Worm (Caenorhabditis elegans) whole organism, late embryonic: Measurements from ENCODE around the gene rpl-37.

ENCODE experiments used
- C38D4.7 ChIP-seq: fragments of 200-800 bp; sonication (Bioruptor generic); optimal IDR thresholded peaks from 2 replicates; lab custom pipeline; 2018; ENCODE audit warnings: mild to moderate bottlenecking, missing genetic modification characterization, moderate library complexity, missing compliant biosample characterization
- K09A11.1 ChIP-seq: sonication (generic microtip); optimal IDR thresholded peaks from 2 replicates; lab custom pipeline; 2017; ENCODE audit warnings: antibody characterized with exemption, mild to moderate bottlenecking, missing genetic modification characterization, missing compliant biosample characterization; ENCODE audit not compliant: insufficient read depth
- Y22D7AL.16 ChIP-seq: sonication (generic microtip); optimal IDR thresholded peaks from 2 replicates; lab custom pipeline; 2016; ENCODE audit warnings: missing genetic modification characterization, missing compliant biosample characterization
- ahr-1 ChIP-seq: sonication (generic microtip); optimal IDR thresholded peaks from 2 replicates; lab custom pipeline; 2016; ENCODE audit warnings: missing genetic modification characterization, missing compliant biosample characterization
- ceh-18 ChIP-seq: sonication (generic microtip); optimal IDR thresholded peaks from 2 replicates; lab custom pipeline; 2016; ENCODE audit warnings: missing genetic modification characterization, missing compliant biosample characterization
- ceh-2 ChIP-seq: sonication (generic microtip); optimal IDR thresholded peaks from 2 replicates; lab custom pipeline; 2016; ENCODE audit warnings: missing genotype, missing genetic modification characterization, missing compliant biosample characterization
- ceh-22 ChIP-seq: sonication (generic microtip); optimal IDR thresholded peaks from 2 replicates; lab custom pipeline; 2017; ENCODE audit warnings: missing biosample characterization, missing genetic modification characterization
- ceh-24 ChIP-seq: sonication (generic microtip); optimal IDR thresholded peaks from 2 replicates; lab custom pipeline; 2016; ENCODE audit warnings: mild to moderate bottlenecking, missing genetic modification characterization, missing compliant biosample characterization
- ceh-30 ChIP-seq: fragments of 150-350 bp; optimal IDR thresholded peaks from 2 replicates; lab custom pipeline; 2014; ENCODE audit warnings: missing biosample characterization, missing genetic modification characterization
- ceh-45 ChIP-seq: fragments of 200-800 bp; sonication (Bioruptor generic); IDR thresholded peaks from 2 replicates; pipeline ENCODE4 v1.3.6; 2022; ENCODE audit warnings: missing genetic modification reagents, missing genetic modification characterization, missing compliant biosample characterization
- ceh-48 ChIP-seq: sonication (generic microtip); optimal IDR thresholded peaks from 2 replicates; lab custom pipeline; 2016; ENCODE audit warnings: missing genetic modification characterization, inconsistent platforms, missing compliant biosample characterization
- ceh-6 ChIP-seq: fragments of 200-800 bp; sonication (Bioruptor generic); optimal IDR thresholded peaks from 2 replicates; lab custom pipeline; 2018; ENCODE audit warnings: mild to moderate bottlenecking, missing genetic modification characterization, missing compliant biosample characterization
- ceh-9 ChIP-seq: sonication (generic microtip); optimal IDR thresholded peaks from 2 replicates; lab custom pipeline; 2016; ENCODE audit warnings: mild to moderate bottlenecking, missing genetic modification characterization, inconsistent platforms, missing compliant biosample characterization
- dmd-4 ChIP-seq: sonication (generic microtip); optimal IDR thresholded peaks from 2 replicates; lab custom pipeline; 2016; ENCODE audit warnings: borderline replicate concordance, missing genetic modification characterization, missing compliant biosample characterization
- dve-1 ChIP-seq: sonication (generic microtip); optimal IDR thresholded peaks from 2 replicates; lab custom pipeline; 2017; ENCODE audit warnings: antibody characterized with exemption, mild to moderate bottlenecking, missing genetic modification characterization, missing compliant biosample characterization
- elt-2 ChIP-seq: sonication (generic microtip); optimal IDR thresholded peaks from 2 replicates; lab custom pipeline; 2016; ENCODE audit warnings: missing genetic modification reagents, missing genetic modification characterization, missing compliant biosample characterization
- elt-4 ChIP-seq: sonication (generic microtip); optimal IDR thresholded peaks from 2 replicates; lab custom pipeline; 2016; ENCODE audit warnings: missing genetic modification characterization, missing compliant biosample characterization
- ets-4 ChIP-seq: sonication (generic microtip); optimal IDR thresholded peaks from 2 replicates; lab custom pipeline; 2016; ENCODE audit warnings: missing genetic modification characterization, missing compliant biosample characterization
- fkh-10 ChIP-seq: fragments of 150-350 bp; optimal IDR thresholded peaks from 2 replicates; lab custom pipeline; 2014; ENCODE audit warnings: missing biosample characterization, missing genetic modification reagents, missing genetic modification characterization
- fkh-6 ChIP-seq: sonication (generic microtip); optimal IDR thresholded peaks from 2 replicates; lab custom pipeline; 2016; ENCODE audit warnings: missing genetic modification characterization, missing compliant biosample characterization
- hlh-6 ChIP-seq: sonication (generic microtip); optimal IDR thresholded peaks from 2 replicates; lab custom pipeline; 2016; ENCODE audit warnings: missing genotype, missing genetic modification characterization, missing compliant biosample characterization
- hlh-8 ChIP-seq: sonication (generic microtip); optimal IDR thresholded peaks from 2 replicates; lab custom pipeline; 2016; ENCODE audit warnings: missing genotype, missing genetic modification characterization, missing compliant biosample characterization
- lim-6 ChIP-seq: sonication (generic microtip); optimal IDR thresholded peaks from 2 replicates; lab custom pipeline; 2016; ENCODE audit warnings: missing genetic modification characterization, missing compliant biosample characterization
- lin-11 ChIP-seq: fragments of 200-800 bp; sonication (Bioruptor generic); optimal IDR thresholded peaks from 2 replicates; lab custom pipeline; 2018; ENCODE audit warnings: mild to moderate bottlenecking, missing genetic modification characterization, missing compliant biosample characterization
- madf-2 ChIP-seq: sonication (generic microtip); optimal IDR thresholded peaks from 2 replicates; lab custom pipeline; 2017; ENCODE audit warnings: missing genetic modification characterization, missing compliant biosample characterization
- npax-4 ChIP-seq: sonication (generic microtip); optimal IDR thresholded peaks from 2 replicates; lab custom pipeline; 2016; ENCODE audit warnings: missing genetic modification characterization, missing compliant biosample characterization
- odd-2 ChIP-seq: sonication (generic microtip); optimal IDR thresholded peaks from 2 replicates; lab custom pipeline; 2017; ENCODE audit warnings: antibody characterized with exemption, mild to moderate bottlenecking, missing genetic modification characterization, missing compliant biosample characterization
- pag-3 ChIP-seq: sonication (generic microtip); optimal IDR thresholded peaks from 2 replicates; lab custom pipeline; 2016; ENCODE audit warnings: missing compliant biosample characterization, missing genetic modification characterization, borderline replicate concordance
- pha-4 ChIP-seq: fragments of 150-350 bp; optimal IDR thresholded peaks from 2 replicates; lab custom pipeline; 2018; ENCODE audit warnings: missing biosample characterization, missing genetic modification reagents, missing genetic modification characterization
- ref-2 ChIP-seq: sonication (generic microtip); optimal IDR thresholded peaks from 2 replicates; lab custom pipeline; 2016; ENCODE audit warnings: missing genetic modification characterization, missing compliant biosample characterization
- sox-4 ChIP-seq: sonication (generic microtip); optimal IDR thresholded peaks from 2 replicates; lab custom pipeline; 2017; ENCODE audit warnings: mild to moderate bottlenecking, missing genetic modification characterization, inconsistent platforms, missing compliant biosample characterization
- syd-9 ChIP-seq: sonication (generic microtip); optimal IDR thresholded peaks from 2 replicates; lab custom pipeline; 2016; ENCODE audit warnings: mild to moderate bottlenecking, missing genetic modification characterization, moderate library complexity, missing compliant biosample characterization
- tbx-7 ChIP-seq: sonication (generic microtip); optimal IDR thresholded peaks from 2 replicates; lab custom pipeline; 2016; ENCODE audit warnings: missing genotype, missing genetic modification characterization, missing compliant biosample characterization
- unc-42 ChIP-seq: sonication (generic microtip); optimal IDR thresholded peaks from 2 replicates; lab custom pipeline; 2016; ENCODE audit warnings: missing genotype, missing genetic modification characterization, missing compliant biosample characterization
- zip-5 ChIP-seq: sonication (generic microtip); optimal IDR thresholded peaks from 2 replicates; lab custom pipeline; 2016; ENCODE audit warnings: missing genetic modification characterization, missing compliant biosample characterization

The rpl-37 gene

ce11 chrIII:3566785-3567184 is 38.3 kb downstream of the rpl-37 start:
- TF ChIP-seq ref-2 (tag; lab: Kevin White, UChicago) (no peak), zip-5 (tag; lab: Kevin White, UChicago) (no peak), K09A11.1 (tag; lab: Kevin White, UChicago) (no peak), elt-4 (tag; lab: Kevin White, UChicago) (no peak), C38D4.7 (no peak), lim-6 (tag; lab: Kevin White, UChicago) (no peak), hlh-8 (tag; lab: Kevin White, UChicago) (no peak), odd-2 (tag; lab: Kevin White, UChicago) (no peak), dmd-4 (tag; lab: Kevin White, UChicago) (no peak), madf-2 (tag; lab: Kevin White, UChicago) (no peak), hlh-6 (no peak)
- TF ChIP-seq, all 69 proteins: peak for 0

- TF ChIP-seq ceh-9 (tag; lab: Kevin White, UChicago) (no peak), ceh-48 (tag; lab: Kevin White, UChicago) (no peak), syd-9 (no peak), odd-2 (tag; lab: Kevin White, UChicago) (no peak), ceh-24 (tag; lab: Kevin White, UChicago) (no peak), lin-11 (tag; lab: Kevin White, UChicago) (no peak), fkh-10 (GFP tag; lab: Kevin White, UChicago) (no peak), dve-1 (tag; lab: Kevin White, UChicago) (no peak), dmd-4 (tag; lab: Kevin White, UChicago) (no peak), tbx-7 (tag; lab: Kevin White, UChicago) (no peak), ceh-45 (GFP tag; lab: Robert Waterston, UW) (no peak), zip-5 (tag; lab: Kevin White, UChicago) (no peak), pha-4 (tag; lab: Kevin White, UChicago) (no peak), sox-4 (tag; lab: Kevin White, UChicago) (no peak), fkh-6 (tag; lab: Kevin White, UChicago) (no peak), npax-4 (no peak), ceh-18 (tag; lab: Kevin White, UChicago) (no peak), ceh-6 (no peak)
Observed at ce11 chrIII:3569763-3570162, 41.3 kb downstream of the rpl-37 start.

- TF ChIP-seq pag-3 (tag; lab: Kevin White, UChicago) (no peak), elt-2 (tag; lab: Kevin White, UChicago) (peak; percentile 70)
Observed at ce11 chrIII:3571371-3571902, 43.0 kb downstream of the rpl-37 start.

ce11 chrIII:3573281-3573680 is 44.8 kb downstream of the rpl-37 start, which contains the start of gene nhr-6:
Gene nhr-6, plus strand, starts transcription at chrIII:3573581.
- TF ChIP-seq ceh-2 (tag; lab: Kevin White, UChicago) = no peak
- no peak for TF ChIP-seq hlh-8 (tag; lab: Kevin White, UChicago)
- TF ChIP-seq pha-4 (tag; lab: Kevin White, UChicago) = no peak
- no peak for TF ChIP-seq ceh-22 (tag; lab: Kevin White, UChicago)
- TF ChIP-seq Y22D7AL.16 (tag; lab: Kevin White, UChicago) = no peak
- TF ChIP-seq K09A11.1 (tag; lab: Kevin White, UChicago) = no peak
- TF ChIP-seq ceh-30 (tag; lab: Kevin White, UChicago) = no peak
- TF ChIP-seq ets-4 (tag; lab: Kevin White, UChicago) = no peak
- TF ChIP-seq ahr-1 (tag; lab: Kevin White, UChicago) = no peak
- no peak for TF ChIP-seq unc-42 (tag; lab: Kevin White, UChicago)
- TF ChIP-seq, all 69 proteins: peak for 0
